Worm (Caenorhabditis elegans): ENCODE measurements around the gene msp-64.

The msp-64 gene

ce11 chrII:5835146-5835545 is 25.0 kb upstream of the msp-64 start:
- TF ChIP-seq ceh-43 (GFP tag; optimal IDR thresholded peaks at IDR 0.05) (no peak), lin-32 (GFP tag; optimal IDR thresholded peaks at IDR 0.05) (no peak), unc-62 (GFP tag; optimal IDR thresholded peaks at IDR 0.05) (no peak), ceh-39 (tag; optimal IDR thresholded peaks at IDR 0.05) (no peak), ceh-83 (GFP tag; optimal IDR thresholded peaks at IDR 0.05) (no peak), elt-1 (tag; optimal IDR thresholded peaks at IDR 0.05; ENCODE audit: borderline replicate concordance, insufficient read depth) (no peak), drap-1 (GFP tag; optimal IDR thresholded peaks at IDR 0.05) (no peak), cnd-1 (tag; optimal IDR thresholded peaks at IDR 0.05) (no peak), mab-5 (tag; optimal IDR thresholded peaks at IDR 0.05) (no peak), elt-3 (tag; optimal IDR thresholded peaks at IDR 0.05) (no peak)

- no peak for TF ChIP-seq lin-32 (GFP tag; optimal IDR thresholded peaks at IDR 0.05)
- no peak for TF ChIP-seq unc-39 (tag; optimal IDR thresholded peaks at IDR 0.05)
- TF ChIP-seq ceh-43 (GFP tag; optimal IDR thresholded peaks at IDR 0.05): no peak
Measured at ce11 chrII:5833136-5833535, 23.0 kb upstream of the msp-64 start, which contains the start of gene gtap-1. gtap-1 (minus strand) TSS chrII:5833236.

DNA sequence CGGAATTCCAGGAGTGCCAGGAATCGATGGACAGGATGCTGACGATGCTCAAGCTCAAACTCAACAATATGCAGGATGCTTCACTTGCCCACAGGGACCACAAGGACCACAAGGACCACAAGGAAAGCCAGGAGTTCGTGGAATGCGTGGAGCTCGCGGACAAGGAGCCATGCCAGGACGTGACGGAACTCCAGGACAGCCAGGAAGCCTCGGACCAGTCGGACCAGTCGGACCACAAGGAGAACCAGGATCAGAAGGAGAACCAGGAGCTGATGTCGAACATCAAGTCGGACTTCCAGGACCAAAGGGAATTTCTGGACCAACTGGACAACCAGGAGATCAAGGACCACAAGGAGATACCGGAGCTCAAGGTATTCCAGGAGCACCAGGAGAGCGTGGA is 21.2 kb upstream of the msp-64 start:
- TF ChIP-seq lsy-2 (tag; optimal IDR thresholded peaks at IDR 0.05) (no peak), nhr-12 (tag; optimal IDR thresholded peaks at IDR 0.05) (no peak), nhr-76 (tag; optimal IDR thresholded peaks at IDR 0.05) (no peak), bed-3 (GFP tag; optimal IDR thresholded peaks at IDR 0.05) (no peak), ztf-11 (tag; optimal IDR thresholded peaks at IDR 0.05) (no peak), unc-62 (GFP tag; optimal IDR thresholded peaks at IDR 0.05) (no peak), nhr-237 (tag; optimal IDR thresholded peaks at IDR 0.05) (no peak), snpc-4 (tag; optimal IDR thresholded peaks at IDR 0.05) (no peak), zip-8 (tag; optimal IDR thresholded peaks at IDR 0.05) (no peak)

DNA sequence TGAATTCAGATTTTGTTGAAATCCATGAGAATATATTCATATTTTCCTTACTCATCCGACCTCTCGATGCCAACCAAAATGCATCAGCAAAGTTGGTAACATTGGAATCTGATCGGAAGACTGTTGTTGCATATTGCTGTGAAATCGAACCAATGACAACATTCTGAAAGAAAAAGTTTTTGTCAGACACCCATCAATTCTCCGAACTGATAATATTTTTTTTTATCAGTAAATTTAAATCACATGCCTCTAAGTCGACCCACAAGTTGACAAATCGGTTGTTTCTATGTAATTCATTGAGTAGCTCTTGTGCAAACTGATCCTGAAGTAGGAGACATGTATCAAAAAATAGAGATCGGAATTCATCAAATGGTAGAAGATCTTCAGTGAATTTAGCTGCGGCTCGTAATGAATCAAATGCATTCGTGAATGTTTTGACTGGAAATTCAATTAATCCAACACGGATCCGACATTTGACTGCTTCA is 19.9 kb upstream of the msp-64 start, which contains the start of gene col-74:
TSS of gene col-74 (plus strand) at position 435 of the 485 bp plus-strand sequence.
- TF ChIP-seq nhr-28 (tag; optimal IDR thresholded peaks at IDR 0.05) (no peak), ztf-11 (tag; optimal IDR thresholded peaks at IDR 0.05) (no peak), drap-1 (GFP tag; optimal IDR thresholded peaks at IDR 0.05) (no peak), zip-8 (tag; optimal IDR thresholded peaks at IDR 0.05) (no peak), M03D4.4 (tag; optimal IDR thresholded peaks at IDR 0.05) (no peak), elt-3 (tag; optimal IDR thresholded peaks at IDR 0.05) (no peak), cnd-1 (tag; optimal IDR thresholded peaks at IDR 0.05) (no peak), ceh-43 (GFP tag; optimal IDR thresholded peaks at IDR 0.05) (no peak), elt-1 (tag; optimal IDR thresholded peaks at IDR 0.05; ENCODE audit: borderline replicate concordance, insufficient read depth) (no peak), sptf-1 (tag; optimal IDR thresholded peaks at IDR 0.05) (no peak), ces-1 (GFP tag; optimal IDR thresholded peaks at IDR 0.05) (no peak), tbx-8 (GFP tag; optimal IDR thresholded peaks at IDR 0.05) (no peak), bed-3 (GFP tag; optimal IDR thresholded peaks at IDR 0.05) (no peak)

- TF ChIP-seq unc-62 (GFP tag; optimal IDR thresholded peaks at IDR 0.05) (no peak), nhr-76 (tag; optimal IDR thresholded peaks at IDR 0.05) (no peak), nhr-2 (tag; optimal IDR thresholded peaks at IDR 0.05) (no peak), ztf-11 (tag; optimal IDR thresholded peaks at IDR 0.05) (no peak), hlh-1 (tag; optimal IDR thresholded peaks at IDR 0.05) (no peak), ham-2 (GFP tag; optimal IDR thresholded peaks at IDR 0.05) (no peak), mls-2 (tag; optimal IDR thresholded peaks at IDR 0.05) (no peak), sptf-1 (tag; optimal IDR thresholded peaks at IDR 0.05) (no peak), elt-3 (tag; optimal IDR thresholded peaks at IDR 0.05) (no peak), ceh-43 (GFP tag; optimal IDR thresholded peaks at IDR 0.05) (no peak), mab-5 (tag; optimal IDR thresholded peaks at IDR 0.05) (no peak), zip-8 (tag; optimal IDR thresholded peaks at IDR 0.05) (no peak), bed-3 (GFP tag; optimal IDR thresholded peaks at IDR 0.05) (no peak), unc-120 (tag; optimal IDR thresholded peaks at IDR 0.05; ENCODE audit: poor library complexity, severe bottlenecking) (no peak), snpc-4 (tag; optimal IDR thresholded peaks at IDR 0.05) (no peak), drap-1 (GFP tag; optimal IDR thresholded peaks at IDR 0.05) (no peak), nhr-237 (tag; optimal IDR thresholded peaks at IDR 0.05) (no peak)
Measured at ce11 chrII:5828486-5828885, 18.4 kb upstream of the msp-64 start, which contains the start of gene ZK1248.11. ZK1248.11 (minus strand) TSS chrII:5828586.

DNA sequence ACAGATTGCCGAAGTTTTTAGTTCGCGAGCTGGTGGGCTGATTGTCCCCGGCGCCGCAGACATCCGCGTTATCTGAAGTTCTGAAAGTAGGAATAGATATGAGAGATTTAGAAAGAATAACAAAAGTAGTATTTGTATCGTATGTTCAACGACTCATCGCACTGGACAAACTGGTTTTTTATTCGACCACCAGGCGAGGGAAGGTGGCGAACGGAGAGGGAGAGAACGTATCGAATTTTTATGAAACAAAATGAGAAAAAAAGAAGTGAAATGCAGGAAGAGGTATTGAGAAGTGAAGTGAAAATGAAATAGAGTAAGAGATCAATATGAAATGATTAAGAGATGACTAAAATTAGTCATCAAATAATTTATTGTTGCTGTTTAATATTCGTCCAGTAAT is 17.2 kb upstream of the msp-64 start, which contains the start of gene tbc-2:
TSS of gene tbc-2 (minus strand) at position 80 of the 400 bp plus-strand sequence.
- no peak for TF ChIP-seq ham-2 (GFP tag; optimal IDR thresholded peaks at IDR 0.05)
- TF ChIP-seq M03D4.4 (tag; optimal IDR thresholded peaks at IDR 0.05): no peak
- no peak for TF ChIP-seq lin-13 (tag; optimal IDR thresholded peaks at IDR 0.05)
- no peak for TF ChIP-seq ceh-43 (GFP tag; optimal IDR thresholded peaks at IDR 0.05)
- no peak for TF ChIP-seq bed-3 (GFP tag; optimal IDR thresholded peaks at IDR 0.05)

Measured in whole organism, mixed stage, embryonic.